Worm (Caenorhabditis elegans) whole organism, L4/young adult: ENCODE results near the gene atgp-2.

ENCODE experiments used
- dao-5 ChIP-seq: sonication (generic microtip); optimal IDR thresholded peaks from 2 replicates; lab custom pipeline; 2016; ENCODE audit warnings: missing genotype, missing genetic modification characterization, moderate library complexity, missing compliant biosample characterization
- him-1 ChIP-seq: sonication (generic microtip); optimal IDR thresholded peaks from 2 replicates; lab custom pipeline; 2016; ENCODE audit warnings: missing genotype, missing genetic modification reagents, missing genetic modification characterization, missing compliant biosample characterization

DNA sequence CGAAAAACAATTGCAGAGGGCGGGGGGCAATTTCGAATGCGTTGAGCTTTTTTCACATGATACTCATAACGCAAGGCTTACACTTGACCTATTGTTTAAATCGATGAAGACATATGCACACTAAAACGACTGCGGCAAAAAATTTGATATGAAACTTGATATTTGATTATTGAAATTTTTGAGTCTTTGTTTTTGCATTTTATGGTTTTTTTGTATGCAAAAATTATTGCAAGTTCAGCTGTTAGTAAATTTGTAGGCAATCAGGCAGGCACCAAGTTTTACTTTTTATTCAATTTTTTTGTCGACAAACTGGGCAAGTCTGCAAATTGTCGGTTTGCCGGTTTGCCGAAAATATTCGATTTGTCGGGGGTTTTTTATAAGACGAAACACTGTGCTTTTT, 37.7 kb downstream of the atgp-2 start, which contains the start of gene arl-3:
- no peak for TF ChIP-seq dao-5 (tag; lab: Kevin White, UChicago)
- TF ChIP-seq him-1 (tag; lab: Kevin White, UChicago), result no peak
